Fruit fly (Drosophila melanogaster): ENCODE data around the gene Nplp4.

- no peak for TF ChIP-seq CG8159 (tag; optimal IDR thresholded peaks at IDR 0.05)
- no peak for TF ChIP-seq CG14655 (GFP tag; optimal IDR thresholded peaks at IDR 0.05)
- TF ChIP-seq Pif1B (GFP tag; optimal IDR thresholded peaks at IDR 0.05), result no peak
- no peak for TF ChIP-seq CG17806 (tag; optimal IDR thresholded peaks at IDR 0.05)
- TF ChIP-seq Ets98B (GFP tag; IDR thresholded peaks at IDR 0.05), result no peak
Measured at dm6 chr2L:2045265-2045664, 37.1 kb downstream of the Nplp4 start, which contains the start of gene Kebab.

All from whole organism, pupa.